Worm (Caenorhabditis elegans): ENCODE data around the gene hpo-30.

ce11 chrV:12301985-12302591 lies 8.1 kb downstream of the hpo-30 start, which contains the start of the genes frm-7 and F55C5.17:
- TF ChIP-seq sea-2 (GFP tag; IDR thresholded peaks at IDR 0.05) (no peak), lsy-27 (tag; optimal IDR thresholded peaks at IDR 0.05; ENCODE audit: borderline replicate concordance, insufficient read depth) (no peak), nfyb-1 (GFP tag; IDR thresholded peaks at IDR 0.05) (no peak), cebp-2 (GFP tag; IDR thresholded peaks at IDR 0.05) (no peak), let-607 (tag; optimal IDR thresholded peaks at IDR 0.05) (no peak)
